Fruit fly (Drosophila melanogaster): ENCODE results near the gene Tm2.

DNA sequence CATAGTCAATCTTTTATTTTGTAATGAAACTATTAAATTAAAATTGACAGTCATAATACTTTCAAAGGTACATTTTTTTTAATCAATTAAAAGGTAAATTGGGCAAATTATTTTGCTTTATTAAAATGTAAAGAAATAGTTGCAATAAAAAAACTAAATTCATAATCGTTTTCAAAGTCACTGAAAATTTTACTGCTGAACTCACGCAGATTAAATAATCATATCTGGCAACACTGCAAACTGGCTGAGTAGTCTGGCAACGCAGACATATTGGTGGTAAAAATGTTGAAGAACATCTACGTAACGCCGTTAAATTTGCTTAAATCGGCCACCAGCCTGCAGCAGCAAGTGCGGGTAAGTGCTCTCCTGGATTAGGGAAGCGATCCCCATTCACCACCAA is 20.5 kb downstream of the Tm2 start, which contains the start of gene mRpL9:
- TF ChIP-seq CG8478 (optimal IDR thresholded peaks at IDR 0.05) (no peak), CTCF (optimal IDR thresholded peaks at IDR 0.05) (peak; percentile 4 to 23)
